Fruit fly (Drosophila melanogaster): Measurements from ENCODE around the gene Cp7Fc.

The Cp7Fc gene

DNA sequence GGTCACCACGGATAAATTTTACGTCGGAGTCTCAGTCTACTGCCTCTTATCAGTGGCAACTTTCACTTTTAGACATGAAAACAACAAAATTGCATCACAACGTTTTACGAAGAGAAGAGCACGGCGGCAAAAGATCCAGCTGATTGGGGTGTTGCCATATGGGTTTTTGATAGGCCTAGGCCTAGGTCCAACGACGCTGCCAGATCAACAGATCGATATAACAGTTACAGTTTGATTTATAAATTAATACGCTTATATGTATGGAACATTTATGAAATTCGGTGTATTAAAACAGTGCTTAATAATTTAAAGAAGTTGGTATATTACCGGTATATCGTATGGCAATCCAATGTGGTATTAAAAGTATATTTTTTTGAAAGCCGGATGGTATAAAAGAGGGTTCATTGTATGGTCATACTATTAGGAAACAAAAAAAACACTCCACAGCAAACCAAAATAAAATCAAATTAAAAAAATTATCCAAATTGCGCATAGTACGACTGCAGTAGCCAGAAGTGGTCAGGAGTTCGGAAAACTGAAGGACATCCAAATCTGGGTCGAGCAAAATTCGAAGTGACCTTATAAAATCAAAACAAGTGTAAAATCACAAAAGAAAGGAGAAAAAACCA, 40.1 kb upstream of the Cp7Fc start, which contains the start of gene CG1440 (continued):
- TF ChIP-seq CG17361 (GFP tag; IDR thresholded peaks at IDR 0.05): peak; percentile 43; the same call in 2 of the 3 replicates
- no peak for TF ChIP-seq odd (GFP tag; optimal IDR thresholded peaks at IDR 0.05)
- peak; percentile 24 for TF ChIP-seq dmrt11E (tag; optimal IDR thresholded peaks at IDR 0.05)
- no peak for TF ChIP-seq Ssrp (tag; optimal IDR thresholded peaks at IDR 0.05)
- TF ChIP-seq CG2116 (GFP tag; optimal IDR thresholded peaks at IDR 0.05): peak; percentile 44
- peak; percentile 40; the same call in 1 of the 2 replicates for TF ChIP-seq Rfx (GFP tag; IDR thresholded peaks at IDR 0.05)
- no peak for TF ChIP-seq gem (tag; optimal IDR thresholded peaks at IDR 0.05)
- 0 out of 2 replicates have a peak, but pooled peaks have one; percentile 5 for TF ChIP-seq Atf6 (GFP tag; IDR thresholded peaks at IDR 0.05)
- TF ChIP-seq MBD-R2 (GFP tag; IDR thresholded peaks at IDR 0.05): peak; percentile 75
- peak in 1 of 2 experiments; percentile 89 for TF ChIP-seq Pdp1 (GFP tag; optimal IDR thresholded peaks at IDR 0.05)
- TF ChIP-seq CG7271 (tag; optimal IDR thresholded peaks at IDR 0.05): peak; percentile 4
- TF ChIP-seq CG3847 (GFP tag; IDR thresholded peaks at IDR 0.05): peak; percentile 45; the same call in 1 of the 2 replicates
- peak in 1 of 2 experiments; percentile 46 for TF ChIP-seq bsh (GFP tag; optimal IDR thresholded peaks at IDR 0.05)
- TF ChIP-seq CG10267 (tag; optimal IDR thresholded peaks at IDR 0.05): peak; percentile 75
- peak; percentile 21 for TF ChIP-seq CG6813 (GFP tag; optimal IDR thresholded peaks at IDR 0.05)
- peak; percentile 11 for TF ChIP-seq CG7786 (GFP tag; optimal IDR thresholded peaks at IDR 0.05)
- TF ChIP-seq CG11398 (GFP tag; optimal IDR thresholded peaks at IDR 0.05): no peak
- peak; percentile 20 for TF ChIP-seq Fer1 (GFP tag; optimal IDR thresholded peaks at IDR 0.05)
- peak; percentile 19 to 92 for TF ChIP-seq crp (GFP tag; optimal IDR thresholded peaks at IDR 0.05)
- peak; percentile 78 for TF ChIP-seq CG14710 (tag; optimal IDR thresholded peaks at IDR 0.05)
- peak; percentile 33 for TF ChIP-seq YL-1 (GFP tag; optimal IDR thresholded peaks at IDR 0.05)
- no peak for TF ChIP-seq ranshi (GFP tag; IDR thresholded peaks at IDR 0.05)
- TF ChIP-seq hkb (optimal IDR thresholded peaks at IDR 0.05): no peak
- peak; percentile 47; the same call in 1 of the 2 replicates for TF ChIP-seq hkb (GFP tag; IDR thresholded peaks at IDR 0.05)
- TF ChIP-seq insv (GFP tag; optimal IDR thresholded peaks at IDR 0.05): peak in 1 of 2 experiments; percentile 21
- peak; percentile 44; the same call in 2 of the 3 replicates for TF ChIP-seq row (GFP tag; IDR thresholded peaks at IDR 0.05)
- peak; percentile 81 for TF ChIP-seq sqz (GFP tag; optimal IDR thresholded peaks at IDR 0.05)
- TF ChIP-seq Opbp (GFP tag; IDR thresholded peaks at IDR 0.05; ENCODE audit: partially characterized antibody): 0 out of 3 replicates have a peak, but pooled peaks have one; percentile 15
- TF ChIP-seq CG9797 (GFP tag; optimal IDR thresholded peaks at IDR 0.05): peak; percentile 88
- no peak for TF ChIP-seq CG7987 (GFP tag; optimal IDR thresholded peaks at IDR 0.05)
- TF ChIP-seq CG11085 (GFP tag; IDR thresholded peaks at IDR 0.05): no peak
- peak; percentile 29 for TF ChIP-seq CG15601 (tag; optimal IDR thresholded peaks at IDR 0.05)
- peak; percentile 21 for TF ChIP-seq Mes4 (GFP tag; optimal IDR thresholded peaks at IDR 0.05)
- TF ChIP-seq CG32772 (GFP tag; IDR thresholded peaks at IDR 0.05): peak; percentile 35; the same call in 1 of the 2 replicates
- TF ChIP-seq trem (tag; optimal IDR thresholded peaks at IDR 0.05): peak; percentile 64
- 0 out of 2 replicates have a peak, but pooled peaks have one; percentile 42 for TF ChIP-seq CG9932 (GFP tag; IDR thresholded peaks at IDR 0.05)
- peak; percentile 25 for TF ChIP-seq Hr3 (GFP tag; optimal IDR thresholded peaks at IDR 0.05)
- no peak for TF ChIP-seq Vsx1 (GFP tag; optimal IDR thresholded peaks at IDR 0.05)
- peak; percentile 3; the same call in 1 of the 4 replicates for TF ChIP-seq Dll (GFP tag; IDR thresholded peaks at IDR 0.05; ENCODE audit: partially characterized antibody)
- TF ChIP-seq CG2712 (tag; optimal IDR thresholded peaks at IDR 0.05): peak; percentile 21
- 0 out of 3 replicates have a peak, but pooled peaks have one; percentile 31 for TF ChIP-seq CG2889 (GFP tag; IDR thresholded peaks at IDR 0.05)
- no peak for TF ChIP-seq Usf (GFP tag; optimal IDR thresholded peaks at IDR 0.05)
- TF ChIP-seq dpn (GFP tag; optimal IDR thresholded peaks at IDR 0.05): peak in 1 of 2 experiments; percentile 1
- peak; percentile 66 for TF ChIP-seq CG12391 (tag; optimal IDR thresholded peaks at IDR 0.05)
- TF ChIP-seq phol (tag; optimal IDR thresholded peaks at IDR 0.05): peak; percentile 59
- TF ChIP-seq fu2 (GFP tag; optimal IDR thresholded peaks at IDR 0.05): peak; percentile 11
- TF ChIP-seq CG32767 (GFP tag; IDR thresholded peaks at IDR 0.05): 0 out of 2 replicates have a peak, but pooled peaks have one; percentile 24
- TF ChIP-seq CG12659 (GFP tag; optimal IDR thresholded peaks at IDR 0.05): peak; percentile 77
